Fruit fly (Drosophila melanogaster): ENCODE data around the gene CG5418.

Gene CG5418

DNA sequence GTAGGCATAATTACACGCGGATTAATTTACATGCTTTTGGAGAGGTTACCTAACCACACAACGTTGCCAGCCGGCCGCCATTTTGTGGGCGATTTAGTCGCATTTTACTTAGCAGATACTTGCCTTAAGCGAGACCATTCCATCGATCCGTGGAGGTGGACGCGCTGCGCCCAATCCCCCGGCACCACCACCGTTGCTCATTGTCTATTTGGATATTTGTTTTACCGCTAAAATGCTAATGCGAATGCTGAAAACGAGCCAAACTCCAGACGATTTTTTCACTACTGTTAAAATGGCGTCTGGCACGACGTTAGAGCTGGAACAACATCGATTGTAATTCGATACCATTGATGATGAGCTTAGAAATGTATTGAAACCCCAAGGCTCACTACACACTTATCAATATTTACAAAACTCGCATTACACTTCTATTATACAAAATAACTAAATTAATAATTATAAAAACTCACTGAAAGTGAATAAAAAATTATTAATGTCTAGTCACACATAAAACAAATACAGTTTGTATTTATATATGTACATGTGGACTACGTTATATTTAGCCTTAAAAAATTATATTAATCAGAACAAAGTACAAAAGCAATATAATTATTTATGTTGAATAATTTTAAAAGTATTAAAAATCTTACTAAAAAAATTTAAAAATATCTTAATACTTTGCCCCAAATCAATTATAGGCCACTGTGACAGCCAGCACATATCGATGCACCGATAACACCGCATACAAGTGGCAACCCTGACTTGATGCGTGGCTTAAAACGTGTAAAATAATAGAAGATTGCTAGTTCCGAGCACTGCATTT, 19.1 kb downstream of the CG5418 start, which contains the start of gene eRF3 (continued):
- TF ChIP-seq H15 (GFP tag; IDR thresholded peaks at IDR 0.05) (peak; percentile 43; the same call in 1 of the 3 replicates), ci (GFP tag; IDR thresholded peaks at IDR 0.05) (peak; percentile 64), CG17385 (GFP tag; optimal IDR thresholded peaks at IDR 0.05) (peak; percentile 56), Sox102F (GFP tag; optimal IDR thresholded peaks at IDR 0.05) (peak; percentile 86), lov (optimal IDR thresholded peaks at IDR 0.05) (no peak), lov (GFP tag; IDR thresholded peaks at IDR 0.05) (0 out of 3 replicates have a peak, but pooled peaks have one; percentile 53), sqz (GFP tag; optimal IDR thresholded peaks at IDR 0.05) (peak; percentile 71), CG2712 (tag; optimal IDR thresholded peaks at IDR 0.05) (peak; percentile 91), CG10209 (GFP tag; optimal IDR thresholded peaks at IDR 0.05) (peak; percentile 79), Rx (GFP tag; IDR thresholded peaks at IDR 0.05) (0 out of 2 replicates have a peak, but pooled peaks have one; percentile 34), sisA (GFP tag; IDR thresholded peaks at IDR 0.05) (peak; percentile 77), CG10274 (GFP tag; optimal IDR thresholded peaks at IDR 0.05) (no peak), tup (GFP tag; optimal IDR thresholded peaks at IDR 0.05) (no peak), CG9727 (GFP tag; optimal IDR thresholded peaks at IDR 0.05) (peak; percentile 87), bowl (GFP tag; IDR thresholded peaks at IDR 0.05) (no peak), Dp (GFP tag; optimal IDR thresholded peaks at IDR 0.05) (no peak), CG1792 (GFP tag; optimal IDR thresholded peaks at IDR 0.05) (no peak), croc (GFP tag; conservative IDR thresholded peaks at IDR 0.05) (peak; percentile 64), knrl (GFP tag; IDR thresholded peaks at IDR 0.05; ENCODE audit: partially characterized antibody) (peak; percentile 68), Gsc (GFP tag; IDR thresholded peaks at IDR 0.05) (no peak), bigmax (GFP tag; optimal IDR thresholded peaks at IDR 0.05) (peak; percentile 91), lilli (GFP tag; optimal IDR thresholded peaks at IDR 0.05) (peak; percentile 62), pb (GFP tag; optimal IDR thresholded peaks at IDR 0.05) (no peak), CG14710 (tag; optimal IDR thresholded peaks at IDR 0.05) (peak; percentile 91), CG11093 (GFP tag; IDR thresholded peaks at IDR 0.05) (peak; percentile 39; the same call in 1 of the 3 replicates), ab (GFP tag; optimal IDR thresholded peaks at IDR 0.05) (no peak), crol (GFP tag; IDR thresholded peaks at IDR 0.05) (no peak), Sry-β (GFP tag; optimal IDR thresholded peaks at IDR 0.05) (no peak), tap (tag; optimal IDR thresholded peaks at IDR 0.05) (peak; percentile 73), CG12391 (tag; optimal IDR thresholded peaks at IDR 0.05) (peak; percentile 91), Dll (GFP tag; IDR thresholded peaks at IDR 0.05; ENCODE audit: partially characterized antibody) (peak; percentile 39; the same call in 2 of the 4 replicates), CG10543 (GFP tag; optimal IDR thresholded peaks at IDR 0.05) (peak; percentile 70), Asciz (GFP tag; optimal IDR thresholded peaks at IDR 0.05) (no peak), insv (GFP tag; optimal IDR thresholded peaks at IDR 0.05) (peak in 1 of 2 experiments; percentile 16), CG13624 (GFP tag; optimal IDR thresholded peaks at IDR 0.05) (no peak), gce (GFP tag; IDR thresholded peaks at IDR 0.05) (0 out of 3 replicates have a peak, but pooled peaks have one; percentile 5), toy (GFP tag; IDR thresholded peaks at IDR 0.05) (no peak), CoRest (tag; optimal IDR thresholded peaks at IDR 0.05) (peak; percentile 92), CG11560 (tag; IDR thresholded peaks at IDR 0.05) (0 out of 3 replicates have a peak, but pooled peaks have one; percentile 31), caup (GFP tag; optimal IDR thresholded peaks at IDR 0.05; ENCODE audit: severe bottlenecking) (peak; percentile 48), jumu (GFP tag; optimal IDR thresholded peaks at IDR 0.05) (no peak), CG11723 (GFP tag; optimal IDR thresholded peaks at IDR 0.05) (peak; percentile 51), D19A (tag; optimal IDR thresholded peaks at IDR 0.05) (peak; percentile 80), CG32772 (GFP tag; IDR thresholded peaks at IDR 0.05) (peak; percentile 79), twi (tag; optimal IDR thresholded peaks at IDR 0.05) (peak; percentile 75), Bdp1 (GFP tag; optimal IDR thresholded peaks at IDR 0.05) (no peak), Eip74EF (GFP tag; optimal IDR thresholded peaks at IDR 0.05) (peak in 1 of 2 experiments; percentile 3), Taf1 (GFP tag; IDR thresholded peaks at IDR 0.05) (peak; percentile 59; the same call in 1 of the 2 replicates)
